Worm (Caenorhabditis elegans): ENCODE data around the gene srlf-7.

Gene srlf-7

ce11 chrIV:7219398-7220087 is 30.5 kb downstream of the srlf-7 start, which contains the start of the genes glb-23 and R13A1.1:
TSS of gene glb-23 (minus strand) at chrIV:7219498.
TSS of gene R13A1.1 (plus strand) at chrIV:7220037.
- TF ChIP-seq unc-62 (GFP tag; optimal IDR thresholded peaks at IDR 0.05) (no peak), zip-8 (tag; optimal IDR thresholded peaks at IDR 0.05) (no peak), nhr-28 (tag; optimal IDR thresholded peaks at IDR 0.05) (no peak), unc-39 (tag; optimal IDR thresholded peaks at IDR 0.05) (no peak), ces-1 (GFP tag; optimal IDR thresholded peaks at IDR 0.05) (no peak), elt-3 (tag; optimal IDR thresholded peaks at IDR 0.05) (no peak)

DNA sequence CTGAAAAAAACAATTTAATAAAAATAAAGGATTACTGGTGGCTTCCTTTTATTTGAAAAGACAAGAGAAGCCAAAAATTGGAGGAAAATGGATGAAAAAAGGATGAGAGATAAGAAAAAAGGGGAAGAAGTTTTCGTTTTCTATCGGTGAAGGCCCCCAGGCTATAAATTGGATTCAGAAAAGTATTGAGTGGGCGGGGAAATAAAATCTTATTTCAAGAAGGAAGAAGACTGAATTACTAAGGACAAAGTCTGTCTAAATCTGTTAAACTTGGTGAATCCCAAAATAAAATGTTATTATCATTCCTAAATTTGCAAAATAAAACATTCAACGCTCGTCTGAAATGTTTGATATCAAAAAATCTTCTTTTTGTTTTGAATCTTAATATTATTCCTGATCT is 33.0 kb downstream of the srlf-7 start:
- TF ChIP-seq ces-1 (GFP tag; optimal IDR thresholded peaks at IDR 0.05) (peak; percentile 57), sptf-1 (tag; optimal IDR thresholded peaks at IDR 0.05) (no peak), blmp-1 (tag; optimal IDR thresholded peaks at IDR 0.05) (no peak), unc-120 (tag; optimal IDR thresholded peaks at IDR 0.05; ENCODE audit: poor library complexity, severe bottlenecking) (no peak)

- TF ChIP-seq tbx-8 (GFP tag; optimal IDR thresholded peaks at IDR 0.05), result no peak
- TF ChIP-seq flh-1 (GFP tag; optimal IDR thresholded peaks at IDR 0.05), result no peak
- no peak for TF ChIP-seq ham-2 (GFP tag; optimal IDR thresholded peaks at IDR 0.05)
- TF ChIP-seq mls-2 (tag; optimal IDR thresholded peaks at IDR 0.05), result no peak
Observed at ce11 chrIV:7227072-7227471, 38.0 kb downstream of the srlf-7 start, which contains the start of gene R13A1.10. TSS of gene R13A1.10 (minus strand) at chrIV:7227172.

- TF ChIP-seq sptf-1 (tag; optimal IDR thresholded peaks at IDR 0.05) (no peak), ham-2 (GFP tag; optimal IDR thresholded peaks at IDR 0.05) (no peak), blmp-1 (tag; optimal IDR thresholded peaks at IDR 0.05) (no peak), nhr-76 (tag; optimal IDR thresholded peaks at IDR 0.05) (no peak), elt-1 (tag; optimal IDR thresholded peaks at IDR 0.05; ENCODE audit: borderline replicate concordance, insufficient read depth) (no peak), ceh-39 (tag; optimal IDR thresholded peaks at IDR 0.05) (no peak), unc-39 (tag; optimal IDR thresholded peaks at IDR 0.05) (no peak), nhr-12 (tag; optimal IDR thresholded peaks at IDR 0.05) (no peak), hlh-1 (tag; optimal IDR thresholded peaks at IDR 0.05) (no peak), M03D4.4 (tag; optimal IDR thresholded peaks at IDR 0.05) (no peak)
Observed at ce11 chrIV:7228208-7228607, 39.1 kb downstream of the srlf-7 start, which contains the start of gene D2024.5. TSS of gene D2024.5 (minus strand) at chrIV:7228308.

DNA sequence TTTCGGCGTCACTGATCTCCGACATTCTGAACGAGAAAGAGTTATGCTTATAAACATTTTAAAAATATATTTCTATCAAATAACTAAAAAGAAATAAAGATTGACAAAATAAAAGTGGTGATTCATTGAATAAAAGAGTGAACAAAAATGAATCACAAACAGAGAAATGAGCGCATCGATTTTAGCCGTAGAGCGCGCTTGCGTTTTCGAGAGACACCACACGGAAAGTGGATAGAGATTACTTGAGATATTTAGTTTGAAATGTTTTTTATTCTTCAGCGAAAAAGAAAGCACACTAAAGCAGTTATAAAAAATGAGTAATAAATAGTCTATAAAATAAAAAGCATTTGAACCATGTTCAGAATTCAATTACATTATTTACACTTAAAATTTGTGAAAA is 41.1 kb downstream of the srlf-7 start, which contains the start of gene cap-1:
Gene cap-1 (minus strand): TSS at position 26 of the 400 bp plus-strand sequence.
- no peak for TF ChIP-seq unc-62 (GFP tag; optimal IDR thresholded peaks at IDR 0.05)
- TF ChIP-seq lsy-2 (tag; optimal IDR thresholded peaks at IDR 0.05), result peak; percentile 60
- no peak for TF ChIP-seq ztf-11 (tag; optimal IDR thresholded peaks at IDR 0.05)
- TF ChIP-seq ceh-39 (tag; optimal IDR thresholded peaks at IDR 0.05), result peak; percentile 65
- TF ChIP-seq hlh-1 (tag; optimal IDR thresholded peaks at IDR 0.05), result peak; percentile 47
- TF ChIP-seq ces-1 (GFP tag; optimal IDR thresholded peaks at IDR 0.05), result peak; percentile 70
- peak; percentile 78 for TF ChIP-seq mep-1 (tag; optimal IDR thresholded peaks at IDR 0.05)
- peak; percentile 54 for TF ChIP-seq lin-13 (tag; optimal IDR thresholded peaks at IDR 0.05)
- peak; percentile 36 for TF ChIP-seq pha-4 (tag; optimal IDR thresholded peaks at IDR 0.05)
- TF ChIP-seq flh-1 (GFP tag; optimal IDR thresholded peaks at IDR 0.05), result no peak
- peak; percentile 11 for TF ChIP-seq mls-2 (tag; optimal IDR thresholded peaks at IDR 0.05)
- TF ChIP-seq nhr-237 (tag; optimal IDR thresholded peaks at IDR 0.05), result peak; percentile 38
- TF ChIP-seq nhr-28 (tag; optimal IDR thresholded peaks at IDR 0.05), result no peak
- peak; percentile 13 for TF ChIP-seq sptf-1 (tag; optimal IDR thresholded peaks at IDR 0.05)
- no peak for TF ChIP-seq tbx-8 (GFP tag; optimal IDR thresholded peaks at IDR 0.05)

- no peak for TF ChIP-seq tbx-8 (GFP tag; optimal IDR thresholded peaks at IDR 0.05)
Observed at ce11 chrIV:7230935-7231334, 41.8 kb downstream of the srlf-7 start, which contains the start of gene D2024.4. TSS of gene D2024.4 (plus strand) at chrIV:7231235.

ce11 chrIV:7233566-7234014 is 44.5 kb downstream of the srlf-7 start:
- TF ChIP-seq mep-1 (tag; optimal IDR thresholded peaks at IDR 0.05), result no peak
- peak; percentile 27 for TF ChIP-seq blmp-1 (tag; optimal IDR thresholded peaks at IDR 0.05)
- TF ChIP-seq ceh-39 (tag; optimal IDR thresholded peaks at IDR 0.05), result no peak
- no peak for TF ChIP-seq sem-2 (GFP tag; optimal IDR thresholded peaks at IDR 0.05)
- TF ChIP-seq unc-62 (GFP tag; optimal IDR thresholded peaks at IDR 0.05), result peak; percentile 41

Data from whole organism, mixed stage, embryonic.